Worm (Caenorhabditis elegans): Measurements from ENCODE around the gene appg-1.

The appg-1 gene

ce11 chrII:10302141-10302574 lies 23.7 kb upstream of the appg-1 start:
- TF ChIP-seq nhr-43 (tag; optimal IDR thresholded peaks at IDR 0.05; ENCODE audit: poor library complexity, severe bottlenecking), result peak; percentile 64
- TF ChIP-seq tbx-2 (tag; optimal IDR thresholded peaks at IDR 0.05), result peak; percentile 31

- no peak for TF ChIP-seq nhr-237 (tag; optimal IDR thresholded peaks at IDR 0.05)
- TF ChIP-seq elt-2 (tag; optimal IDR thresholded peaks at IDR 0.05), result peak; percentile 50
- peak; percentile 75 for TF ChIP-seq ama-1 (optimal IDR thresholded peaks at IDR 0.05)
Observed at ce11 chrII:10302646-10303045, 23.2 kb upstream of the appg-1 start, which contains the start of gene clpp-1. Gene clpp-1 (minus strand): TSS chrII:10302842.

ce11 chrII:10303663-10304115 lies 22.2 kb upstream of the appg-1 start, which contains the start of gene vha-9:
Gene vha-9 (minus strand): TSS chrII:10303713.
- TF ChIP-seq eor-1 (tag; optimal IDR thresholded peaks at IDR 0.05), result no peak
- peak; percentile 81 for TF ChIP-seq pha-4 (tag; optimal IDR thresholded peaks at IDR 0.05)
- no peak for TF ChIP-seq nhr-28 (tag; optimal IDR thresholded peaks at IDR 0.05)
- no peak for TF ChIP-seq nhr-237 (tag; optimal IDR thresholded peaks at IDR 0.05)
- no peak for TF ChIP-seq jun-1 (tag; optimal IDR thresholded peaks at IDR 0.05)
- no peak for TF ChIP-seq mdl-1 (tag; optimal IDR thresholded peaks at IDR 0.05)
- TF ChIP-seq lin-39 (tag; optimal IDR thresholded peaks at IDR 0.05), result peak; percentile 58
- TF ChIP-seq ceh-9 (tag; optimal IDR thresholded peaks at IDR 0.05), result no peak
- no peak for TF ChIP-seq fkh-10 (GFP tag; optimal IDR thresholded peaks at IDR 0.05)
- no peak for TF ChIP-seq ztf-4 (tag; optimal IDR thresholded peaks at IDR 0.05)
- TF ChIP-seq tbx-2 (tag; optimal IDR thresholded peaks at IDR 0.05), result no peak
- peak; percentile 72 for TF ChIP-seq nhr-43 (tag; optimal IDR thresholded peaks at IDR 0.05; ENCODE audit: poor library complexity, severe bottlenecking)
- TF ChIP-seq ama-1 (optimal IDR thresholded peaks at IDR 0.05), result peak; percentile 61
- peak; percentile 60 for TF ChIP-seq R02D3.7 (tag; optimal IDR thresholded peaks at IDR 0.05)
- TF ChIP-seq nhr-23 (tag; optimal IDR thresholded peaks at IDR 0.05), result peak; percentile 61
- TF ChIP-seq snpc-4 (tag; optimal IDR thresholded peaks at IDR 0.05), result no peak
- no peak for TF ChIP-seq nhr-67 (tag; optimal IDR thresholded peaks at IDR 0.05)
- no peak for TF ChIP-seq nhr-12 (tag; optimal IDR thresholded peaks at IDR 0.05)
- no peak for TF ChIP-seq sea-2 (GFP tag; optimal IDR thresholded peaks at IDR 0.05)
- TF ChIP-seq lin-15B (tag; optimal IDR thresholded peaks at IDR 0.05), result peak; percentile 60
- TF ChIP-seq elt-2 (tag; optimal IDR thresholded peaks at IDR 0.05), result peak; percentile 54
- peak; percentile 52 for TF ChIP-seq ceh-28 (tag; optimal IDR thresholded peaks at IDR 0.05)
- TF ChIP-seq nhr-25 (tag; optimal IDR thresholded peaks at IDR 0.05), result peak; percentile 31
- no peak for TF ChIP-seq fos-1 (tag; optimal IDR thresholded peaks at IDR 0.05)
- TF ChIP-seq pqm-1 (tag; optimal IDR thresholded peaks at IDR 0.05), result peak; percentile 75
- no peak for TF ChIP-seq ZK546.5 (tag; optimal IDR thresholded peaks at IDR 0.05)
- TF ChIP-seq nfya-1 (tag; optimal IDR thresholded peaks at IDR 0.05; ENCODE audit: insufficient read depth), result peak; percentile 70
- TF ChIP-seq skn-1 (tag; optimal IDR thresholded peaks at IDR 0.05), result no peak
- TF ChIP-seq daf-12 (tag; optimal IDR thresholded peaks at IDR 0.05), result no peak
- TF ChIP-seq ceh-16 (tag; optimal IDR thresholded peaks at IDR 0.05), result no peak
- TF ChIP-seq lsy-12 (tag; optimal IDR thresholded peaks at IDR 0.05), result peak; percentile 37
- peak; percentile 86 for TF ChIP-seq hmg-11 (tag; optimal IDR thresholded peaks at IDR 0.05)

ce11 chrII:10304736-10305135 lies 21.1 kb upstream of the appg-1 start:
- peak; percentile 13 for TF ChIP-seq nhr-25 (tag; optimal IDR thresholded peaks at IDR 0.05)

- TF ChIP-seq nhr-77 (tag; optimal IDR thresholded peaks at IDR 0.05) (no peak), ceh-9 (tag; optimal IDR thresholded peaks at IDR 0.05) (no peak), unc-62 (GFP tag; optimal IDR thresholded peaks at IDR 0.05) (no peak), nhr-237 (tag; optimal IDR thresholded peaks at IDR 0.05) (no peak), nhr-12 (tag; optimal IDR thresholded peaks at IDR 0.05) (no peak), nhr-67 (tag; optimal IDR thresholded peaks at IDR 0.05) (no peak), eor-1 (tag; optimal IDR thresholded peaks at IDR 0.05) (no peak), hmg-11 (tag; optimal IDR thresholded peaks at IDR 0.05) (no peak), pqm-1 (tag; optimal IDR thresholded peaks at IDR 0.05) (no peak), ama-1 (optimal IDR thresholded peaks at IDR 0.05) (no peak)
Observed at ce11 chrII:10308726-10309125, 17.1 kb upstream of the appg-1 start, which contains the start of gene gcy-4. Gene gcy-4 (minus strand): TSS chrII:10308826.
